Worm (Caenorhabditis elegans): ENCODE results near the gene F22E5.12.

ce11 chrII:2600931-2601330 lies 45.7 kb downstream of the F22E5.12 start:
- TF ChIP-seq ztf-23 (GFP tag; IDR thresholded peaks at IDR 0.05) (no peak), flt-1 (GFP tag; IDR thresholded peaks at IDR 0.05) (no peak), T22C8.4 (GFP tag; IDR thresholded peaks at IDR 0.05) (no peak), ztf-29 (GFP tag; IDR thresholded peaks at IDR 0.05) (no peak)
